Worm (Caenorhabditis elegans): ENCODE results near the gene nlp-11.

- TF ChIP-seq him-1 (tag; optimal IDR thresholded peaks at IDR 0.05) (no peak), dao-5 (tag; optimal IDR thresholded peaks at IDR 0.05) (no peak), W03F9.2 (tag; optimal IDR thresholded peaks at IDR 0.05) (no peak)
These were observed 33.3 kb upstream of the nlp-11 start for ce11 chrII:9725056-9725455.
